Fruit fly (Drosophila melanogaster) whole organism, pupa: ENCODE data around the gene Mocs1.

ENCODE experiments used
- CG10348 ChIP-seq: fragments of 200-800 bp; sonication (Bioruptor generic); IDR thresholded peaks from 2 replicates; pipeline ENCODE4 v1.3.6; 2022; ENCODE audit warnings: missing biosample characterization, missing genetic modification characterization
- CG12605 ChIP-seq: fragments of 200-800 bp; sonication (Bioruptor generic); IDR thresholded peaks from 2 replicates; pipeline ENCODE4 v1.3.6; 2022; ENCODE audit warnings: missing biosample characterization, missing genetic modification characterization
- CG13204 ChIP-seq: fragments of 200-800 bp; sonication (Bioruptor generic); optimal IDR thresholded peaks from 2 replicates; lab custom pipeline; 2018; ENCODE audit warnings: missing biosample characterization, mild to moderate bottlenecking, missing genetic modification characterization, moderate library complexity
- CG14655 ChIP-seq: fragments of 200-800 bp; sonication (Bioruptor generic); optimal IDR thresholded peaks from 3 replicates; lab custom pipeline; 2017; ENCODE audit warnings: mild to moderate bottlenecking, missing biosample characterization, missing genetic modification reagents, missing genetic modification characterization
- CG15710 ChIP-seq: fragments of 200-800 bp; sonication (Bioruptor generic); optimal IDR thresholded peaks from 2 replicates; lab custom pipeline; 2018; ENCODE audit warnings: missing biosample characterization, mild to moderate bottlenecking, missing genetic modification characterization, moderate library complexity
- CG17806 ChIP-seq: fragments of 200-800 bp; sonication (Bioruptor generic); optimal IDR thresholded peaks from 2 replicates; lab custom pipeline; 2018; ENCODE audit warnings: missing biosample characterization, mild to moderate bottlenecking, missing genetic modification characterization, moderate library complexity
- CG32121 ChIP-seq: fragments of 200-800 bp; sonication (Bioruptor generic); IDR thresholded peaks from 2 replicates; pipeline ENCODE4 v1.3.6; 2022; ENCODE audit warnings: missing biosample characterization, missing genetic modification characterization
- CG34367 ChIP-seq: fragments of 200-800 bp; sonication (Bioruptor generic); optimal IDR thresholded peaks from 2 replicates; lab custom pipeline; 2018; ENCODE audit warnings: missing biosample characterization, mild to moderate bottlenecking, missing genetic modification characterization
- CG4496 ChIP-seq: fragments of 200-800 bp; sonication (Bioruptor generic); IDR thresholded peaks from 3 replicates; pipeline ENCODE4 v1.3.6; 2022; ENCODE audit warnings: missing biosample characterization, missing genetic modification characterization
- CG8159 ChIP-seq: fragments of 200-800 bp; sonication (Bioruptor generic); optimal IDR thresholded peaks from 3 replicates; lab custom pipeline; 2018; ENCODE audit warnings: missing biosample characterization, mild to moderate bottlenecking, missing genetic modification characterization, moderate library complexity
- CG8301 ChIP-seq: fragments of 200-800 bp; sonication (Bioruptor generic); optimal IDR thresholded peaks from 2 replicates; lab custom pipeline; 2018; ENCODE audit warnings: missing biosample characterization, mild to moderate bottlenecking, missing genetic modification characterization
- CG9948 ChIP-seq: fragments of 200-800 bp; sonication (Bioruptor generic); optimal IDR thresholded peaks from 2 replicates; lab custom pipeline; 2018; ENCODE audit warnings: missing biosample characterization, mild to moderate bottlenecking, missing genetic modification characterization, moderate library complexity
- D1 ChIP-seq: fragments of 200-800 bp; sonication (Bioruptor generic); optimal IDR thresholded peaks from 2 replicates; lab custom pipeline; 2018; ENCODE audit warnings: missing biosample characterization, mild to moderate bottlenecking, missing genetic modification characterization, moderate library complexity
- EcR ChIP-seq: fragments of 200-800 bp; sonication (Bioruptor generic); optimal IDR thresholded peaks from 3 replicates; lab custom pipeline; 2019; ENCODE audit warnings: missing biosample characterization, missing genetic modification characterization, mild to moderate bottlenecking, moderate library complexity, missing genetic modification reagents
- Ets98B ChIP-seq: fragments of 200-800 bp; sonication (Bioruptor generic); IDR thresholded peaks from 2 replicates; pipeline ENCODE4 v1.3.6; 2022; ENCODE audit warnings: missing biosample characterization, missing genetic modification characterization
- Pif1A ChIP-seq: fragments of 200-800 bp; sonication (Bioruptor generic); optimal IDR thresholded peaks from 3 replicates; lab custom pipeline; 2016; ENCODE audit warnings: missing biosample characterization, missing genetic modification characterization
- Pif1B ChIP-seq: fragments of 200-800 bp; sonication (Bioruptor generic); optimal IDR thresholded peaks from 3 replicates; lab custom pipeline; 2016; ENCODE audit warnings: missing biosample characterization, missing genetic modification characterization
- Snoo ChIP-seq: fragments of 200-800 bp; sonication (Bioruptor generic); optimal IDR thresholded peaks from 3 replicates; lab custom pipeline; 2017; ENCODE audit warnings: missing biosample characterization, mild to moderate bottlenecking, missing genetic modification characterization, inconsistent platforms
- fd96Ca ChIP-seq: fragments of 200-800 bp; sonication (Bioruptor generic); IDR thresholded peaks from 3 replicates; pipeline ENCODE4 v1.3.6; 2022; ENCODE audit warnings: missing biosample characterization, missing genetic modification characterization
- gl ChIP-seq: fragments of 200-800 bp; sonication (Bioruptor generic); optimal IDR thresholded peaks from 2 replicates; lab custom pipeline; 2018; ENCODE audit warnings: missing biosample characterization, mild to moderate bottlenecking, missing genetic modification characterization
- rn ChIP-seq: fragments of 200-800 bp; sonication (Bioruptor generic); IDR thresholded peaks from 2 replicates; pipeline ENCODE4 v1.3.6; 2022; ENCODE audit warnings: missing biosample characterization, missing genetic modification characterization

Mocs1 gene

dm6 chr3L:11049414-11049813 is 20.9 kb upstream of the Mocs1 start:
- TF ChIP-seq rn (GFP tag; lab: Robert Waterston, UW): no peak
- 0 out of 2 replicates have a peak, but pooled peaks have one; percentile 12 for TF ChIP-seq CG32121 (GFP tag; lab: Robert Waterston, UW)
- TF ChIP-seq, all 21 proteins: peak for 1

dm6 chr3L:11051271-11051670 is 19.1 kb upstream of the Mocs1 start, which contains the start of gene CG43693:
TSS of gene CG43693 (minus strand) at chr3L:11051371.
- TF ChIP-seq CG9948 (no peak), CG14655 (GFP tag; lab: Kevin White, UChicago) (no peak), CG34367 (tag; lab: Kevin White, UChicago) (no peak), Pif1B (GFP tag; lab: Kevin White, UChicago) (no peak), CG15710 (tag; lab: Kevin White, UChicago) (no peak), Snoo (no peak), CG8159 (no peak), gl (tag; lab: Kevin White, UChicago) (no peak), EcR (GFP tag; lab: Kevin White, UChicago) (no peak), Ets98B (GFP tag; lab: Robert Waterston, UW) (no peak), fd96Ca (GFP tag; lab: Robert Waterston, UW) (no peak), CG13204 (GFP tag; lab: Kevin White, UChicago) (no peak), D1 (tag; lab: Kevin White, UChicago) (no peak)

dm6 chr3L:11052760-11053259 is 17.5 kb upstream of the Mocs1 start:
- peak; percentile 60; the same call in 2 of the 3 replicates for TF ChIP-seq CG4496 (GFP tag; lab: Robert Waterston, UW)
- TF ChIP-seq CG32121 (GFP tag; lab: Robert Waterston, UW): peak; percentile 62; the same call in 1 of the 2 replicates
- TF ChIP-seq Pif1A: peak; percentile 28
- TF ChIP-seq CG8159: no peak
- peak; percentile 15 for TF ChIP-seq Pif1B (GFP tag; lab: Kevin White, UChicago)
- TF ChIP-seq CG34367 (tag; lab: Kevin White, UChicago): no peak
- peak; percentile 58; the same call in 1 of the 2 replicates for TF ChIP-seq Ets98B (GFP tag; lab: Robert Waterston, UW)
- TF ChIP-seq fd96Ca (GFP tag; lab: Robert Waterston, UW): 0 out of 3 replicates have a peak, but pooled peaks have one; percentile 13
- TF ChIP-seq EcR (GFP tag; lab: Kevin White, UChicago): no peak

- TF ChIP-seq CG8159 (no peak), gl (tag; lab: Kevin White, UChicago) (no peak), CG8301 (tag; lab: Kevin White, UChicago) (no peak), Ets98B (GFP tag; lab: Robert Waterston, UW) (no peak), Snoo (no peak), CG13204 (GFP tag; lab: Kevin White, UChicago) (no peak), CG4496 (GFP tag; lab: Robert Waterston, UW) (no peak), Pif1A (no peak), CG34367 (tag; lab: Kevin White, UChicago) (no peak), EcR (GFP tag; lab: Kevin White, UChicago) (no peak), rn (GFP tag; lab: Robert Waterston, UW) (no peak), CG15710 (tag; lab: Kevin White, UChicago) (no peak), CG10348 (GFP tag; lab: Robert Waterston, UW) (no peak), CG14655 (GFP tag; lab: Kevin White, UChicago) (no peak), CG9948 (no peak)
Observed at dm6 chr3L:11053843-11054242, 16.5 kb upstream of the Mocs1 start, which contains the start of gene CG7888. TSS of gene CG7888 (plus strand) at chr3L:11054035.

dm6 chr3L:11061200-11061599 is 9.1 kb upstream of the Mocs1 start, which contains the start of the genes CG6321 and Blos2:
TSS of gene CG6321 (minus strand) at chr3L:11061224.
TSS of gene Blos2 (plus strand) at chr3L:11061571.
- TF ChIP-seq D1 (tag; lab: Kevin White, UChicago): no peak
- no peak for TF ChIP-seq fd96Ca (GFP tag; lab: Robert Waterston, UW)
- no peak for TF ChIP-seq CG10348 (GFP tag; lab: Robert Waterston, UW)
- peak; percentile 72 for TF ChIP-seq CG9948
- peak; percentile 69 for TF ChIP-seq Pif1B (GFP tag; lab: Kevin White, UChicago)
- TF ChIP-seq rn (GFP tag; lab: Robert Waterston, UW): no peak
- peak; percentile 70; the same call in 2 of the 3 replicates for TF ChIP-seq CG4496 (GFP tag; lab: Robert Waterston, UW)
- TF ChIP-seq CG14655 (GFP tag; lab: Kevin White, UChicago): peak; percentile 74
- TF ChIP-seq CG8159: peak; percentile 77
- peak; percentile 0 for TF ChIP-seq gl (tag; lab: Kevin White, UChicago)
- peak; percentile 70 for TF ChIP-seq CG15710 (tag; lab: Kevin White, UChicago)
- peak; percentile 58 for TF ChIP-seq Snoo
- TF ChIP-seq CG8301 (tag; lab: Kevin White, UChicago): peak; percentile 77
- peak; percentile 76 for TF ChIP-seq CG12605 (GFP tag; lab: Robert Waterston, UW)
- TF ChIP-seq Pif1A: peak; percentile 69
- peak; percentile 75 for TF ChIP-seq CG17806 (tag; lab: Kevin White, UChicago)
- TF ChIP-seq CG34367 (tag; lab: Kevin White, UChicago): peak; percentile 66
- TF ChIP-seq Ets98B (GFP tag; lab: Robert Waterston, UW): peak; percentile 73
- no peak for TF ChIP-seq CG13204 (GFP tag; lab: Kevin White, UChicago)
- TF ChIP-seq CG32121 (GFP tag; lab: Robert Waterston, UW): peak; percentile 69
- TF ChIP-seq EcR (GFP tag; lab: Kevin White, UChicago): no peak
- TF ChIP-seq, all 21 proteins: peak for 15

dm6 chr3L:11062441-11062840 is 7.9 kb upstream of the Mocs1 start, which contains the start of gene CG32069:
TSS of gene CG32069 (minus strand) at chr3L:11062614.
- TF ChIP-seq CG10348 (GFP tag; lab: Robert Waterston, UW) (no peak), Snoo (no peak), fd96Ca (GFP tag; lab: Robert Waterston, UW) (no peak), CG8159 (no peak), gl (tag; lab: Kevin White, UChicago) (no peak), CG34367 (tag; lab: Kevin White, UChicago) (no peak), EcR (GFP tag; lab: Kevin White, UChicago) (no peak), CG14655 (GFP tag; lab: Kevin White, UChicago) (no peak), rn (GFP tag; lab: Robert Waterston, UW) (no peak), CG4496 (GFP tag; lab: Robert Waterston, UW) (no peak), CG9948 (no peak), CG8301 (tag; lab: Kevin White, UChicago) (no peak)
- TF ChIP-seq, all 21 proteins: peak for 0
